Fruit fly (Drosophila melanogaster): ENCODE measurements around the gene viaf.
A peak's percentile ranks its signal among the peaks of the same experiment; 100 is the strongest.

viaf gene

DNA sequence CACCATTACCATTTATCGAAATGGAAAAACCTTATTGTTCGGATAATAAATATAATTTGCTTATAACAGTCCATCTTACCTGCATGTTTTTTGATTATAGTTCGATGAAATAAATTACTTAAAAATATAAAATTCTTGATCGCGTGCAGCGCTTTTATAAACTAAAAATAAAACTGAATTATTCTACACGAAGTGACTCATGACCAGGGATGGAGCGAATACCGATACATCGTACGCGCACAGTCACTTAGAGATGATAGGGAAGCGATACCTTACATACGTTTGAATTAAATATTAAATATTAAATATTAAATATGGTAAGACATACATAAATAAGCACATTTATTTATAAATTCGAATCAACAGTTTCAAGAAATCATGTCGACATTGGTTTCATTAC, at the start of gene viaf:
Gene viaf (minus strand): TSS at position 220 of the 400 bp plus-strand sequence.
- peak; percentile 43 for TF ChIP-seq sage (GFP tag; optimal IDR thresholded peaks at IDR 0.05)
- TF ChIP-seq jim (GFP tag; optimal IDR thresholded peaks at IDR 0.05): no peak
- no peak for TF ChIP-seq N (GFP tag; optimal IDR thresholded peaks at IDR 0.05)
- no peak for TF ChIP-seq Sp1 (GFP tag; optimal IDR thresholded peaks at IDR 0.05)
- peak; percentile 39 for TF ChIP-seq Hr83 (GFP tag; optimal IDR thresholded peaks at IDR 0.05; ENCODE audit: poor library complexity, severe bottlenecking)
- no peak for TF ChIP-seq CG32264 (GFP tag; optimal IDR thresholded peaks at IDR 0.05)
- peak; percentile 10 for TF ChIP-seq OdsH (GFP tag; optimal IDR thresholded peaks at IDR 0.05)
- peak; percentile 49 for TF ChIP-seq HLH106 (tag; optimal IDR thresholded peaks at IDR 0.05)
- peak; percentile 81 for TF ChIP-seq Jra (GFP tag; optimal IDR thresholded peaks at IDR 0.05)
- peak in 1 of 2 experiments; percentile 40 for TF ChIP-seq foxo (GFP tag; optimal IDR thresholded peaks at IDR 0.05)
- TF ChIP-seq fru (GFP tag; optimal IDR thresholded peaks at IDR 0.05): no peak
- TF ChIP-seq woc (GFP tag; optimal IDR thresholded peaks at IDR 0.05): no peak
- no peak for TF ChIP-seq dsf (GFP tag; optimal IDR thresholded peaks at IDR 0.05; ENCODE audit: borderline replicate concordance)
- peak; percentile 2 for TF ChIP-seq sv (GFP tag; optimal IDR thresholded peaks at IDR 0.05)
- peak; percentile 61 for TF ChIP-seq rgr (GFP tag; optimal IDR thresholded peaks at IDR 0.05)
- TF ChIP-seq h (GFP tag; optimal IDR thresholded peaks at IDR 0.05): no peak
- no peak for TF ChIP-seq dl (GFP tag; optimal IDR thresholded peaks at IDR 0.05; ENCODE audit: insufficient read depth in 1 of 2, partially characterized antibody in 2 of 2)

DNA sequence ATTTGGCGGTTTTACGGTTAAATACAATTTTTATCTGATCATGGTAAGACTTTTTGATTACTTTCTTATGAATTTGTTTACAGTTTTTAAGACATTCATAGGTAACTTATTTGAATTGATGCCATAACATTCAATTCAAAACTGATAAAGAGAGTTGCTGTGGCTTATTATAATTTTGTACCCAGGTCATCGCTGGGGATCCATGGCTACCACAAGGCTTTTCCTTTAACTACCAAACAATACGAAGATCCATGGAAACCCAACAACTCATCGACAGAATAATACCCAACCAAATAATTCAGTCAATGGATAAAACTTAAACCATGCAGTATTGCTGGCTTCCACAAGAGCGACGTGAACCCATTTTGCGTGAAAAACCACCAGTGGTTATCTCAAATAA, 49.1 kb upstream of the viaf start, which contains the start of gene CG6793:
Gene CG6793 (plus strand): TSS at position 301 of the 400 bp plus-strand sequence.
- TF ChIP-seq sv (GFP tag; optimal IDR thresholded peaks at IDR 0.05): no peak
- no peak for TF ChIP-seq CG32264 (GFP tag; optimal IDR thresholded peaks at IDR 0.05)
- TF ChIP-seq fru (GFP tag; optimal IDR thresholded peaks at IDR 0.05): no peak
- no peak for TF ChIP-seq dmrt93B (GFP tag; optimal IDR thresholded peaks at IDR 0.05)
- TF ChIP-seq ey (GFP tag; optimal IDR thresholded peaks at IDR 0.05): no peak
- no peak for TF ChIP-seq brk (GFP tag; optimal IDR thresholded peaks at IDR 0.05)
- no peak for TF ChIP-seq dl (GFP tag; optimal IDR thresholded peaks at IDR 0.05; ENCODE audit: insufficient read depth in 1 of 2, partially characterized antibody in 2 of 2)
- TF ChIP-seq OdsH (GFP tag; optimal IDR thresholded peaks at IDR 0.05): no peak
- TF ChIP-seq Dif (GFP tag; optimal IDR thresholded peaks at IDR 0.05; ENCODE audit: partially characterized antibody): no peak
- TF ChIP-seq Hr78 (GFP tag; optimal IDR thresholded peaks at IDR 0.05): no peak
- no peak for TF ChIP-seq Hnf4 (GFP tag; optimal IDR thresholded peaks at IDR 0.05)
- no peak for TF ChIP-seq CrebA (GFP tag; optimal IDR thresholded peaks at IDR 0.05; ENCODE audit: borderline replicate concordance)
- no peak for TF ChIP-seq GATAd (GFP tag; optimal IDR thresholded peaks at IDR 0.05)
- TF ChIP-seq foxo (GFP tag; optimal IDR thresholded peaks at IDR 0.05): no peak

DNA sequence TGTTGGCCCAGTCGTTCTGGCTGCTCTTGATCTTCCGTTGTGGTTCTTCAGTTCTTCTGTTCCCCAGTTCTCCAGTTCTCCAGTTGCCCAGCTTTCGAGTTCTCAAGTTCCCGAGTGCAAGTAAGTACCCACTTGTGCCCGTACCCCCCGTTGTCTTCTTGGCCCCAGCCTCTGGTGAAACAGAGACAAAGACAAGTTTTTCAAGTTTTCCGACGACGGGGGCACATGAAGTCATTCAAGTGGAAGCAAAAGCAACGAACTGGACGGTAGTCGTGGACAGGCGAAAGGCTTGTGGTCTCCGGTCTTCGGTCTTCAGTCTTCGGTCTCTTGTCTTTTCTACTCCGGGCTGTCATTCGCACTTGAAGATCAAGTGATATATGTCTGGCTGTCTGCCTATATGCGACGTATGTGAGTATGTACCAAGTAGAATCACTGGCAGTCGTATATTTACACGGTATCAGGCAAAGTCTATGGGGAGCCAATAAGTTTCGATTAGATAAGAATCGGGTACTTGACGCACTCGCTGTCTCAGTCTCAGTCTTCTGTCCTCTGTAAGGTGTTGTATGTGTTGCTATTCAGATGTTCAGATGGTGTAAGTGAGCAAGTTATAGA, 47.4 kb upstream of the viaf start:
- TF ChIP-seq Dif (GFP tag; optimal IDR thresholded peaks at IDR 0.05; ENCODE audit: partially characterized antibody): peak; percentile 73
- TF ChIP-seq h (GFP tag; optimal IDR thresholded peaks at IDR 0.05): peak; percentile 5
- peak; percentile 11 for TF ChIP-seq Hr83 (GFP tag; optimal IDR thresholded peaks at IDR 0.05; ENCODE audit: poor library complexity, severe bottlenecking)
- peak; percentile 26 for TF ChIP-seq ey (GFP tag; optimal IDR thresholded peaks at IDR 0.05)
- TF ChIP-seq psq (GFP tag; optimal IDR thresholded peaks at IDR 0.05): peak; percentile 64
- no peak for TF ChIP-seq Sp1 (GFP tag; optimal IDR thresholded peaks at IDR 0.05)
- peak; percentile 77 for TF ChIP-seq Vsx2 (GFP tag; optimal IDR thresholded peaks at IDR 0.05; ENCODE audit: partially characterized antibody)
- peak; percentile 24 for TF ChIP-seq fru (GFP tag; optimal IDR thresholded peaks at IDR 0.05)
- no peak for TF ChIP-seq GATAd (GFP tag; optimal IDR thresholded peaks at IDR 0.05)

DNA sequence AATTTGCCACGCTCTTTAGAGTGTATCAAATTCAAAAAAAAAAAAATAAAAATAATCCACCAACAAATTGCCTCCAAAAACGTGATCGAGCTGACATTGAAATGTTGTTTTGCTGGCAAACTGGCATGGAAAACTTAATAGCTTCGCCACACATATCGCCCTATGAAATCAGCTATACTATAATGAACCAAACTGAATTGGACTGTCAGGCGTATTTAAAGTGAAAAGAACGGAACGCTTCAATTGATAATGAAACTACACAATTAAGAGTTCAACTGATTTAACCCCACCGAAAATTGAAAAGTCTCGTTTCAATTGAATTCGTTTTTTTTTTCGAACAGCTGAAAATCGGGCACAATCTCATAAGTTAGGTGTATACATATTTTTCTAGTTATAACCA, 46.1 kb upstream of the viaf start:
- no peak for TF ChIP-seq dl (GFP tag; optimal IDR thresholded peaks at IDR 0.05; ENCODE audit: insufficient read depth in 1 of 2, partially characterized antibody in 2 of 2)
- TF ChIP-seq Abd-B (GFP tag; optimal IDR thresholded peaks at IDR 0.05): no peak
- TF ChIP-seq CG32264 (GFP tag; optimal IDR thresholded peaks at IDR 0.05): no peak
- TF ChIP-seq Hr78 (GFP tag; optimal IDR thresholded peaks at IDR 0.05): no peak
- no peak for TF ChIP-seq foxo (GFP tag; optimal IDR thresholded peaks at IDR 0.05)
- no peak for TF ChIP-seq psq (GFP tag; optimal IDR thresholded peaks at IDR 0.05)
- no peak for TF ChIP-seq Hnf4 (GFP tag; optimal IDR thresholded peaks at IDR 0.05)
- TF ChIP-seq Vsx2 (GFP tag; optimal IDR thresholded peaks at IDR 0.05; ENCODE audit: partially characterized antibody): no peak
- no peak for TF ChIP-seq lola (GFP tag; optimal IDR thresholded peaks at IDR 0.05)
- no peak for TF ChIP-seq usp (GFP tag; optimal IDR thresholded peaks at IDR 0.05)
- no peak for TF ChIP-seq Jra (GFP tag; optimal IDR thresholded peaks at IDR 0.05)
- TF ChIP-seq Mio (GFP tag; optimal IDR thresholded peaks at IDR 0.05): no peak

Data from whole organism, wandering third instar larva.